Worm (Caenorhabditis elegans) whole organism, L1 larva: Measurements from ENCODE around the gene C40H5.2.
A peak's percentile ranks its signal among the peaks of the same experiment; 100 is the strongest.

Experiments used
- C34B4.2 ChIP-seq: sonication (generic microtip); optimal IDR thresholded peaks from 2 replicates; lab custom pipeline; 2017; ENCODE audit warnings: mild to moderate bottlenecking, missing genetic modification characterization, missing compliant biosample characterization
- aha-1 ChIP-seq: fragments of 150-350 bp; optimal IDR thresholded peaks from 2 replicates; lab custom pipeline; 2014; ENCODE audit warnings: missing biosample characterization, missing genetic modification characterization
- aly-2 ChIP-seq: fragments of 150-350 bp; optimal IDR thresholded peaks from 2 replicates; lab custom pipeline; 2014; ENCODE audit warnings: missing biosample characterization, missing genetic modification characterization
- blmp-1 ChIP-seq: fragments of 150-350 bp; optimal IDR thresholded peaks from 2 replicates; lab custom pipeline; 2014; ENCODE audit warnings: missing biosample characterization, missing genetic modification characterization
- ceh-88 ChIP-seq: fragments of 200-800 bp; sonication (Bioruptor generic); IDR thresholded peaks from 2 replicates; pipeline ENCODE4 v1.3.6; 2022; ENCODE audit warnings: missing genetic modification characterization, missing compliant biosample characterization
- dpl-1 ChIP-seq, 3 experiments: fragments of 150-350 bp in 2 of 3; sonication (generic microtip) in 1 of 3; optimal IDR thresholded peaks; 2 replicates each; lab custom pipeline; 2014 to 2017; ENCODE audit warnings: missing biosample characterization in 3 of 3, missing genetic modification characterization in 3 of 3, missing genetic modification reagents in 3 of 3
- efl-3 ChIP-seq: fragments of 200-800 bp; sonication (Bioruptor generic); optimal IDR thresholded peaks from 2 replicates; lab custom pipeline; 2018; ENCODE audit warnings: mild to moderate bottlenecking, missing genetic modification characterization, missing compliant biosample characterization
- egl-27 ChIP-seq, 2 experiments: fragments of 150-350 bp in 1 of 2; sonication (generic microtip); optimal IDR thresholded peaks; 3 replicates each; lab custom pipeline; 2017 to 2018; ENCODE audit warnings: missing biosample characterization in 2 of 2, missing genetic modification characterization in 2 of 2, missing genetic modification reagents in 2 of 2
- elt-2 ChIP-seq: sonication (generic microtip); optimal IDR thresholded peaks from 2 replicates; lab custom pipeline; 2016; ENCODE audit warnings: missing genetic modification characterization, mild to moderate bottlenecking, inconsistent platforms, missing compliant biosample characterization, missing genetic modification reagents
- elt-3 ChIP-seq, 6 experiments: fragments of 150-350 bp in 1 of 6; sonication (generic microtip); optimal IDR thresholded peaks; 2 replicates each; lab custom pipeline; 2017 to 2018; ENCODE audit warnings: missing biosample characterization in 6 of 6, missing genetic modification characterization in 6 of 6, inconsistent platforms in 1 of 6
- ets-5 ChIP-seq: fragments of 200-800 bp; sonication (Bioruptor generic); IDR thresholded peaks from 2 replicates; pipeline ENCODE4 v1.3.6; 2022; ENCODE audit warnings: missing genetic modification characterization, missing compliant biosample characterization
- fkh-10 ChIP-seq: sonication (generic microtip); optimal IDR thresholded peaks from 2 replicates; lab custom pipeline; 2017; ENCODE audit warnings: missing biosample characterization, missing genetic modification reagents, missing genetic modification characterization
- fkh-4 ChIP-seq: sonication (generic microtip); optimal IDR thresholded peaks from 2 replicates; lab custom pipeline; 2016; ENCODE audit warnings: missing compliant biosample characterization, missing genetic modification characterization, borderline replicate concordance
- fos-1 ChIP-seq: fragments of 150-350 bp; optimal IDR thresholded peaks from 2 replicates; lab custom pipeline; 2014; ENCODE audit warnings: missing biosample characterization, missing genetic modification characterization
- grh-1 ChIP-seq: fragments of 200-800 bp; sonication (Bioruptor generic); IDR thresholded peaks from 2 replicates; pipeline ENCODE4 v1.3.6; 2022; ENCODE audit warnings: missing genetic modification reagents, missing genetic modification characterization, missing compliant biosample characterization
- irx-1 ChIP-seq: sonication (generic microtip); optimal IDR thresholded peaks from 2 replicates; lab custom pipeline; 2016; ENCODE audit warnings: missing genetic modification characterization, missing compliant biosample characterization
- isw-1 ChIP-seq: fragments of 200-800 bp; sonication (Bioruptor generic); IDR thresholded peaks from 2 replicates; pipeline ENCODE4 v1.3.6; 2022; ENCODE audit warnings: missing genetic modification characterization, missing compliant biosample characterization
- jun-1 ChIP-seq: fragments of 150-350 bp; optimal IDR thresholded peaks from 2 replicates; lab custom pipeline; 2014; ENCODE audit warnings: missing biosample characterization, missing genetic modification reagents, missing genetic modification characterization
- lin-14 ChIP-seq: fragments of 200-800 bp; sonication (Bioruptor generic); optimal IDR thresholded peaks from 2 replicates; lab custom pipeline; 2018; ENCODE audit warnings: mild to moderate bottlenecking, missing genetic modification characterization, moderate library complexity, missing compliant biosample characterization
- lin-35 ChIP-seq, 2 experiments: fragments of 150-350 bp; optimal IDR thresholded peaks; 2 replicates each; lab custom pipeline; 2014; ENCODE audit warnings: missing biosample characterization in 2 of 2, missing genetic modification characterization in 2 of 2, missing genetic modification reagents in 2 of 2
- lin-39 ChIP-seq: fragments of 150-350 bp; optimal IDR thresholded peaks from 2 replicates; lab custom pipeline; 2014; ENCODE audit warnings: missing biosample characterization, missing genetic modification reagents, missing genetic modification characterization
- lsy-2 ChIP-seq, 2 experiments: fragments of 150-350 bp; optimal IDR thresholded peaks; 2 replicates each; lab custom pipeline; 2014; ENCODE audit warnings: missing biosample characterization in 2 of 2, missing genetic modification characterization in 2 of 2
- mab-9 ChIP-seq: fragments of 200-800 bp; sonication (Bioruptor generic); IDR thresholded peaks from 2 replicates; pipeline ENCODE4 v1.3.6; 2022; ENCODE audit warnings: missing genetic modification reagents, missing genetic modification characterization, missing compliant biosample characterization
- mdl-1 ChIP-seq, 2 experiments: fragments of 150-350 bp; optimal IDR thresholded peaks; 2 replicates each; lab custom pipeline; 2014 to 2017; ENCODE audit warnings: missing biosample characterization in 2 of 2, missing genetic modification characterization in 2 of 2, inconsistent platforms in 1 of 2
- nhr-11 ChIP-seq: fragments of 150-350 bp; optimal IDR thresholded peaks from 2 replicates; lab custom pipeline; 2014; ENCODE audit warnings: missing biosample characterization, missing genetic modification characterization
- nhr-20 ChIP-seq: sonication (generic microtip); optimal IDR thresholded peaks from 2 replicates; lab custom pipeline; 2016; ENCODE audit warnings: mild to moderate bottlenecking, missing genetic modification characterization, missing compliant biosample characterization
- nhr-237 ChIP-seq: fragments of 150-350 bp; optimal IDR thresholded peaks from 2 replicates; lab custom pipeline; 2014; ENCODE audit warnings: missing biosample characterization, missing genetic modification characterization
- nhr-28 ChIP-seq: fragments of 150-350 bp; optimal IDR thresholded peaks from 2 replicates; lab custom pipeline; 2014; ENCODE audit warnings: missing biosample characterization, missing genetic modification characterization
- nhr-47 ChIP-seq: sonication (generic microtip); optimal IDR thresholded peaks from 2 replicates; lab custom pipeline; 2016; ENCODE audit warnings: mild to moderate bottlenecking, missing genetic modification characterization, moderate library complexity, missing compliant biosample characterization
- nhr-76 ChIP-seq: sonication (generic microtip); optimal IDR thresholded peaks from 2 replicates; lab custom pipeline; 2017; ENCODE audit warnings: missing biosample characterization, missing genetic modification characterization
- nhr-77 ChIP-seq: fragments of 150-350 bp; optimal IDR thresholded peaks from 2 replicates; lab custom pipeline; 2014; ENCODE audit warnings: missing biosample characterization, missing genetic modification characterization
- nhr-90 ChIP-seq: sonication (generic microtip); optimal IDR thresholded peaks from 2 replicates; lab custom pipeline; 2016; ENCODE audit warnings: mild to moderate bottlenecking, missing genetic modification characterization, missing compliant biosample characterization; ENCODE audit not compliant: poor library complexity
- pqm-1 ChIP-seq: sonication (generic microtip); optimal IDR thresholded peaks from 3 replicates; lab custom pipeline; 2017; ENCODE audit warnings: missing biosample characterization, missing genetic modification characterization
- sox-4 ChIP-seq: sonication (generic microtip); optimal IDR thresholded peaks from 2 replicates; lab custom pipeline; 2016; ENCODE audit warnings: missing genetic modification characterization, missing compliant biosample characterization
- sup-37 ChIP-seq: fragments of 200-800 bp; sonication (Bioruptor generic); optimal IDR thresholded peaks from 2 replicates; lab custom pipeline; 2018; ENCODE audit warnings: mild to moderate bottlenecking, missing genetic modification characterization, missing compliant biosample characterization
- tbx-2 ChIP-seq: sonication (generic microtip); optimal IDR thresholded peaks from 2 replicates; lab custom pipeline; 2016; ENCODE audit warnings: missing genetic modification characterization, missing compliant biosample characterization
- tlp-1 ChIP-seq: fragments of 150-350 bp; optimal IDR thresholded peaks from 2 replicates; lab custom pipeline; 2014; ENCODE audit warnings: missing biosample characterization, missing genetic modification characterization
- unc-130 ChIP-seq: fragments of 150-350 bp; optimal IDR thresholded peaks from 2 replicates; lab custom pipeline; 2017; ENCODE audit warnings: missing biosample characterization, missing genetic modification characterization, inconsistent platforms
- unc-30 ChIP-seq: sonication (generic microtip); optimal IDR thresholded peaks from 2 replicates; lab custom pipeline; 2017; ENCODE audit warnings: missing biosample characterization, missing genetic modification characterization
- unc-62 ChIP-seq: fragments of 150-350 bp; optimal IDR thresholded peaks from 2 replicates; lab custom pipeline; 2014; ENCODE audit warnings: missing biosample characterization, missing genetic modification reagents, missing genetic modification characterization
- unc-86 ChIP-seq: sonication (generic microtip); optimal IDR thresholded peaks from 2 replicates; lab custom pipeline; 2016; ENCODE audit warnings: missing genetic modification characterization, missing compliant biosample characterization
- unc-98 ChIP-seq: fragments of 200-800 bp; sonication (Bioruptor generic); IDR thresholded peaks from 2 replicates; pipeline ENCODE4 v1.3.6; 2022; ENCODE audit warnings: missing genetic modification characterization, missing compliant biosample characterization
- vab-15 ChIP-seq: sonication (generic microtip); optimal IDR thresholded peaks from 2 replicates; lab custom pipeline; 2017; ENCODE audit warnings: missing genotype, mild to moderate bottlenecking, missing genetic modification characterization, missing compliant biosample characterization
- xbp-1 ChIP-seq: sonication (generic microtip); optimal IDR thresholded peaks from 2 replicates; lab custom pipeline; 2016; ENCODE audit warnings: missing genetic modification characterization, missing compliant biosample characterization
- zip-4 ChIP-seq: fragments of 200-800 bp; sonication (Bioruptor generic); optimal IDR thresholded peaks from 2 replicates; lab custom pipeline; 2018; ENCODE audit warnings: mild to moderate bottlenecking, missing genetic modification characterization, moderate library complexity, missing compliant biosample characterization
- ztf-4 ChIP-seq: fragments of 150-350 bp; optimal IDR thresholded peaks from 2 replicates; lab custom pipeline; 2014; ENCODE audit warnings: missing biosample characterization, missing genetic modification characterization

C40H5.2 gene

DNA sequence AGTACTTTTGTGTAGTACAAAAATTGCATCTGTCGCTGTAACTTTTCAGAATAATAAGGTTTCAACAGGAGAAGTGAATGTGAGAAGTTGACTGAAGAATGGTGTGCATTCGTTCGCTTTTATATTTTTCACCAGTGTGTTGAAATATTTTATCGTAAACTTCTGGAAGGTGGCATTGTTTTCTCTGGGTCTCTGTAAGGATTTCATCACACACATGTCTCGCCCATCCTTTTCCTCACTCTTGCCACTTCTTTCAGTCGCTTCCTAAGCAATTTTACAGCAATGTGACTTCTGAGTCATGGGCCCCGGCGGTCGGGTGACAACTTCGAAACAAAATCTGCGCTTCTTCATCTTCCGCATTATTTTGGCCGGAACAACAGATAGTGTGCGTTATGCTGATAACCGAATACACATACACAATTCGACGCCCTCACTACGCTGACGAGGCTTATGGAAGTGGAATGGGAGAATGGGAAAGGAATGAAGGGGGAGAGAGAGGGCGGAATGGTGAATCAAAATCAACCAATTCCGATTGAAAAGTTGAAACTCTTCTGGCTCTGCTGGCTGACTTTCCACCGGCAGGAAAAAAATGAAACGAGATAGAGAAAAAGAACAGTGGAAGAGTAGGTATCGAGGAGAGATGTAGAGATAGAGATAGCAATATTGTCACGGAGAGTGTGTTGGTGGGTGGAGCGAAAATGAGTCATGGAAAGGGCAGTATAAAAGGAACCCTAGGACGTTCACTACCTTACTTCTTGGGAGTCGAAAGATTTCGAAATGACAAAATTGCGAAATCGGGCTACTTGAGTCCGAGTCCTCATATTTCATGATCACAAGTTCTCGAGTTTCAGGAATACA lies 45.7 kb downstream of the C40H5.2 start (continued):
- TF ChIP-seq elt-3 (tag; optimal IDR thresholded peaks at IDR 0.05; lab: Kevin White, UChicago): peak in 2 of 6 experiments; percentile 3 to 23
- TF ChIP-seq dpl-1 (GFP tag; optimal IDR thresholded peaks at IDR 0.05; lab: Kevin White, UChicago): no peak
- no peak for TF ChIP-seq aha-1 (tag; lab: Kevin White, UChicago)
- peak; percentile 19 for TF ChIP-seq lin-14 (GFP tag; lab: Kevin White, UChicago)
- TF ChIP-seq nhr-20 (tag; lab: Kevin White, UChicago): peak; percentile 24
- no peak for TF ChIP-seq unc-62
- no peak for TF ChIP-seq C34B4.2
- TF ChIP-seq ceh-88 (GFP tag; lab: Robert Waterston, UW): no peak
- TF ChIP-seq fkh-10 (GFP tag; lab: Kevin White, UChicago): no peak
- TF ChIP-seq mab-9 (GFP tag; lab: Robert Waterston, UW): no peak
- TF ChIP-seq lsy-2 (tag; optimal IDR thresholded peaks at IDR 0.05; lab: Kevin White, UChicago): no peak
- peak; percentile 12 for TF ChIP-seq xbp-1 (tag; lab: Kevin White, UChicago)
- no peak for TF ChIP-seq efl-3 (GFP tag; lab: Kevin White, UChicago)
- TF ChIP-seq tlp-1 (tag; lab: Kevin White, UChicago): no peak
- no peak for TF ChIP-seq unc-98 (GFP tag; lab: Robert Waterston, UW)
- TF ChIP-seq ets-5 (GFP tag; lab: Robert Waterston, UW): no peak
- no peak for TF ChIP-seq unc-30
- TF ChIP-seq irx-1: no peak
- TF ChIP-seq nhr-90 (tag; lab: Kevin White, UChicago): peak; percentile 16
- TF ChIP-seq jun-1 (tag; lab: Kevin White, UChicago): peak; percentile 77
- TF ChIP-seq tbx-2: no peak
- TF ChIP-seq nhr-47: no peak
- no peak for TF ChIP-seq nhr-11 (tag; lab: Kevin White, UChicago)
- no peak for TF ChIP-seq unc-86 (tag; lab: Kevin White, UChicago)
- TF ChIP-seq elt-2 (tag; lab: Kevin White, UChicago): peak; percentile 91
- no peak for TF ChIP-seq nhr-77 (tag; lab: Kevin White, UChicago)
- no peak for TF ChIP-seq sox-4
- TF ChIP-seq isw-1: peak; percentile 4; the same call in 1 of the 2 replicates
- TF ChIP-seq unc-130 (tag; lab: Kevin White, UChicago): no peak
- TF ChIP-seq ztf-4 (tag; lab: Kevin White, UChicago): peak; percentile 1
- TF ChIP-seq nhr-28 (tag; lab: Kevin White, UChicago): no peak
- no peak for TF ChIP-seq grh-1 (GFP tag; lab: Robert Waterston, UW)
- TF ChIP-seq egl-27 (tag; optimal IDR thresholded peaks at IDR 0.05; lab: Kevin White, UChicago): no peak
- peak; percentile 77 for TF ChIP-seq zip-4 (GFP tag; lab: Kevin White, UChicago)
- TF ChIP-seq fos-1 (tag; lab: Kevin White, UChicago): peak; percentile 34
- peak; percentile 2 for TF ChIP-seq sup-37 (GFP tag; lab: Kevin White, UChicago)
- TF ChIP-seq nhr-76: no peak
- TF ChIP-seq aly-2 (tag; lab: Kevin White, UChicago): no peak
- TF ChIP-seq mdl-1 (tag; optimal IDR thresholded peaks at IDR 0.05; lab: Kevin White, UChicago): peak in 1 of 2 experiments; percentile 20
- no peak for TF ChIP-seq fkh-4 (tag; lab: Kevin White, UChicago)
- TF ChIP-seq lin-39 (tag; lab: Kevin White, UChicago): no peak

DNA sequence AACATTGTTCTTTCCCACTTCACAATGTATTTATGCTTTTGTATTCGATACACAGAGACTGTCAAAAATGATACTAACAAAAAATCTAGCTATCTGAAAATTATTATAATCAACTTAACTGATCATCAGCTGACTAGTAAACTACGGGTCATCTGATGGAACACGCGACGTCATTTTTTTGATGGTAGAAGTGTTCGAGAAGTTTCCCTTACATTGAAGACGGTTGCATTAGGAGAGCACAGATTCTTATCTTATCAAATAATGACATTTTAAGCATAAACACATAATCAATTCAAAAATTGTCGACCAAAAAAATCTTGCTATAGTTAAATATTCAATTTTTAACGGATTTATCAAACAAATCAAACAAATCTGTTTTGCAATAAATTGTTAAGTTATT lies 46.9 kb downstream of the C40H5.2 start:
- TF ChIP-seq pqm-1 (tag; lab: Kevin White, UChicago): no peak
- peak; percentile 78 for TF ChIP-seq elt-2 (tag; lab: Kevin White, UChicago)
- no peak for TF ChIP-seq fkh-10 (GFP tag; lab: Kevin White, UChicago)
- TF ChIP-seq lin-35 (GFP tag; optimal IDR thresholded peaks at IDR 0.05; lab: Kevin White, UChicago): peak in 1 of 2 experiments; percentile 41
- no peak for TF ChIP-seq lsy-2 (tag; optimal IDR thresholded peaks at IDR 0.05; lab: Kevin White, UChicago)
- TF ChIP-seq blmp-1 (tag; lab: Kevin White, UChicago): no peak
- TF ChIP-seq nhr-237: no peak
- TF ChIP-seq lin-14 (GFP tag; lab: Kevin White, UChicago): no peak
- no peak for TF ChIP-seq vab-15
- TF ChIP-seq isw-1: no peak
- no peak for TF ChIP-seq tlp-1 (tag; lab: Kevin White, UChicago)
